Fruit fly (Drosophila melanogaster) whole organism, embryonic: ENCODE measurements around the gene CG34148.

Experiments used
- Aef1 ChIP-seq: fragments of 200-800 bp; sonication (Bioruptor generic); IDR thresholded peaks from 3 replicates; pipeline ENCODE4 v1.3.6; 2022; ENCODE audit warnings: missing biosample characterization, missing genetic modification characterization
- BtbVII ChIP-seq: fragments of 200-800 bp; sonication (Bioruptor generic); optimal IDR thresholded peaks from 3 replicates; lab custom pipeline; 2017; ENCODE audit warnings: missing biosample characterization, mild to moderate bottlenecking, missing genetic modification characterization
- CG11696 ChIP-seq: fragments of 200-800 bp; sonication (Bioruptor generic); IDR thresholded peaks from 2 replicates; pipeline ENCODE4 v1.3.6; 2022; ENCODE audit warnings: missing biosample characterization, missing genetic modification characterization
- CG12236 ChIP-seq: fragments of 200-800 bp; sonication (Bioruptor generic); optimal IDR thresholded peaks from 2 replicates; lab custom pipeline; 2016; ENCODE audit warnings: missing biosample characterization, missing genetic modification characterization
- CG12299 ChIP-seq: fragments of 200-800 bp; sonication (Bioruptor generic); optimal IDR thresholded peaks from 2 replicates; lab custom pipeline; 2018; ENCODE audit warnings: missing biosample characterization, mild to moderate bottlenecking, missing genetic modification characterization
- CG12391 ChIP-seq: fragments of 200-800 bp; sonication (Bioruptor generic); optimal IDR thresholded peaks from 3 replicates; lab custom pipeline; 2018; ENCODE audit warnings: missing biosample characterization, mild to moderate bottlenecking, missing genetic modification characterization, moderate library complexity
- CG13894 ChIP-seq: fragments of 200-800 bp; sonication (Bioruptor generic); optimal IDR thresholded peaks from 3 replicates; lab custom pipeline; 2018; ENCODE audit warnings: missing biosample characterization, mild to moderate bottlenecking, missing genetic modification characterization, moderate library complexity
- CG14860 ChIP-seq: fragments of 200-800 bp; sonication (Bioruptor generic); IDR thresholded peaks from 3 replicates; pipeline ENCODE4 v1.3.6; 2022; ENCODE audit warnings: missing biosample characterization, missing genetic modification characterization; ENCODE audit not compliant: partially characterized antibody
- CG15696 ChIP-seq: fragments of 200-800 bp; sonication (Bioruptor generic); optimal IDR thresholded peaks from 2 replicates; lab custom pipeline; 2019; ENCODE audit warnings: missing biosample characterization, mild to moderate bottlenecking, missing genetic modification characterization, moderate library complexity
- CG16863 ChIP-seq: fragments of 200-800 bp; sonication (Bioruptor generic); optimal IDR thresholded peaks from 3 replicates; lab custom pipeline; 2016; ENCODE audit warnings: missing biosample characterization, missing genetic modification characterization
- CG30431 ChIP-seq: fragments of 200-800 bp; sonication (Bioruptor generic); optimal IDR thresholded peaks from 2 replicates; lab custom pipeline; 2017; ENCODE audit warnings: missing biosample characterization, missing genetic modification characterization
- CG3281 ChIP-seq: fragments of 200-800 bp; sonication (Bioruptor generic); optimal IDR thresholded peaks from 3 replicates; lab custom pipeline; 2017; ENCODE audit warnings: missing biosample characterization, mild to moderate bottlenecking, missing genetic modification characterization
- CG3407 ChIP-seq: fragments of 200-800 bp; sonication (Bioruptor generic); optimal IDR thresholded peaks from 2 replicates; lab custom pipeline; 2018; ENCODE audit warnings: missing biosample characterization, mild to moderate bottlenecking, missing genetic modification characterization
- CG34224 ChIP-seq: fragments of 200-800 bp; sonication (Bioruptor generic); IDR thresholded peaks from 3 replicates; pipeline ENCODE4 v1.3.6; 2022; ENCODE audit warnings: missing biosample characterization, missing genetic modification characterization; ENCODE audit not compliant: partially characterized antibody
- CG43689 ChIP-seq: fragments of 200-800 bp; sonication (Bioruptor generic); IDR thresholded peaks from 2 replicates; pipeline ENCODE4 v1.3.6; 2022; ENCODE audit warnings: missing biosample characterization, missing genetic modification characterization
- CG4820 ChIP-seq: fragments of 200-800 bp; sonication (Bioruptor generic); optimal IDR thresholded peaks from 3 replicates; lab custom pipeline; 2016; ENCODE audit warnings: missing biosample characterization, missing genetic modification characterization
- CG5953 ChIP-seq: fragments of 200-800 bp; sonication (Bioruptor generic); IDR thresholded peaks from 2 replicates; pipeline ENCODE4 v1.3.6; 2022; ENCODE audit warnings: missing biosample characterization, missing genetic modification characterization
- CG6254 ChIP-seq: fragments of 200-800 bp; sonication (Bioruptor generic); optimal IDR thresholded peaks from 3 replicates; lab custom pipeline; 2017; ENCODE audit warnings: mild to moderate bottlenecking, missing biosample characterization, missing genetic modification reagents, missing genetic modification characterization
- CG6654 ChIP-seq: fragments of 200-800 bp; sonication (Bioruptor generic); optimal IDR thresholded peaks from 2 replicates; lab custom pipeline; 2017; ENCODE audit warnings: missing biosample characterization, mild to moderate bottlenecking, missing genetic modification characterization
- CG7839 ChIP-seq: fragments of 200-800 bp; sonication (Bioruptor generic); optimal IDR thresholded peaks from 3 replicates; lab custom pipeline; 2018; ENCODE audit warnings: missing biosample characterization, mild to moderate bottlenecking, missing genetic modification characterization, moderate library complexity
- CG9932 ChIP-seq: fragments of 200-800 bp; sonication (Bioruptor generic); IDR thresholded peaks from 2 replicates; pipeline ENCODE4 v1.3.6; 2022; ENCODE audit warnings: missing biosample characterization, missing genetic modification characterization
- CHES-1-like ChIP-seq: fragments of 200-800 bp; sonication (Bioruptor generic); optimal IDR thresholded peaks from 2 replicates; lab custom pipeline; 2016; ENCODE audit warnings: missing biosample characterization, missing genetic modification characterization
- Camta ChIP-seq: fragments of 200-800 bp; sonication (Bioruptor generic); optimal IDR thresholded peaks from 2 replicates; lab custom pipeline; 2016; ENCODE audit warnings: missing biosample characterization, missing genetic modification characterization
- Dll ChIP-seq: fragments of 200-800 bp; sonication (Bioruptor generic); IDR thresholded peaks from 4 replicates; pipeline ENCODE4 v1.3.6; 2022; ENCODE audit warnings: missing biosample characterization, missing genetic modification characterization; ENCODE audit not compliant: partially characterized antibody
- ERR ChIP-seq: fragments of 200-800 bp; sonication (Bioruptor generic); optimal IDR thresholded peaks from 2 replicates; lab custom pipeline; 2016; ENCODE audit warnings: missing biosample characterization, missing genetic modification characterization
- H2.0 ChIP-seq: fragments of 200-800 bp; sonication (Bioruptor generic); IDR thresholded peaks from 2 replicates; pipeline ENCODE4 v1.3.6; 2022; ENCODE audit warnings: missing biosample characterization, missing genetic modification characterization
- HHEX ChIP-seq: fragments of 200-800 bp; sonication (Bioruptor generic); optimal IDR thresholded peaks from 3 replicates; lab custom pipeline; 2017; ENCODE audit warnings: missing biosample characterization, mild to moderate bottlenecking, missing genetic modification characterization, missing genetic modification reagents
- HLH4C ChIP-seq: fragments of 200-800 bp; sonication (Bioruptor generic); IDR thresholded peaks from 3 replicates; pipeline ENCODE4 v1.3.6; 2022; ENCODE audit warnings: missing biosample characterization, missing genetic modification characterization; ENCODE audit not compliant: partially characterized antibody
- Mes4 ChIP-seq: fragments of 200-800 bp; sonication (Bioruptor generic); optimal IDR thresholded peaks from 2 replicates; lab custom pipeline; 2016; ENCODE audit warnings: missing biosample characterization, missing genetic modification characterization
- NFAT ChIP-seq: fragments of 200-800 bp; sonication (Bioruptor generic); IDR thresholded peaks from 2 replicates; pipeline ENCODE4 v1.3.6; 2022; ENCODE audit warnings: missing biosample characterization, missing genetic modification characterization
- Oli ChIP-seq: fragments of 200-800 bp; sonication (Bioruptor generic); optimal IDR thresholded peaks from 2 replicates; lab custom pipeline; 2018; ENCODE audit warnings: missing biosample characterization, mild to moderate bottlenecking, missing genetic modification characterization, moderate library complexity
- Poxn ChIP-seq: fragments of 200-800 bp; sonication (Bioruptor generic); IDR thresholded peaks from 2 replicates; pipeline ENCODE4 v1.3.6; 2022; ENCODE audit warnings: missing biosample characterization, missing genetic modification characterization
- Sry-δ ChIP-seq: fragments of 200-800 bp; sonication (Bioruptor generic); optimal IDR thresholded peaks from 2 replicates; lab custom pipeline; 2016; ENCODE audit warnings: missing biosample characterization, missing genetic modification characterization
- Taf1 ChIP-seq: fragments of 200-800 bp; sonication (Bioruptor generic); IDR thresholded peaks from 2 replicates; pipeline ENCODE4 v1.3.6; 2022; ENCODE audit warnings: missing biosample characterization, missing genetic modification characterization
- Usf ChIP-seq: fragments of 200-800 bp; sonication (Bioruptor generic); optimal IDR thresholded peaks from 2 replicates; lab custom pipeline; 2017; ENCODE audit warnings: missing genotype, missing biosample characterization, missing genetic modification characterization
- bowl ChIP-seq: fragments of 200-800 bp; sonication (Bioruptor generic); IDR thresholded peaks from 2 replicates; pipeline ENCODE4 v1.3.6; 2022; ENCODE audit warnings: missing biosample characterization, missing genetic modification characterization
- cato ChIP-seq: fragments of 200-800 bp; sonication (Bioruptor generic); optimal IDR thresholded peaks from 2 replicates; lab custom pipeline; 2016; ENCODE audit warnings: missing biosample characterization, missing genetic modification characterization, borderline replicate concordance
- ci ChIP-seq: fragments of 200-800 bp; sonication (Bioruptor generic); IDR thresholded peaks from 3 replicates; pipeline ENCODE4 v1.3.6; 2022; ENCODE audit warnings: missing biosample characterization, missing genetic modification characterization
- crc ChIP-seq: fragments of 200-800 bp; sonication (Bioruptor generic); optimal IDR thresholded peaks from 2 replicates; lab custom pipeline; 2016; ENCODE audit warnings: missing biosample characterization, missing genetic modification characterization
- dimm ChIP-seq: fragments of 200-800 bp; sonication (Bioruptor generic); IDR thresholded peaks from 2 replicates; pipeline ENCODE4 v1.3.6; 2022; ENCODE audit warnings: missing biosample characterization, missing genetic modification characterization
- eyg ChIP-seq: fragments of 200-800 bp; sonication (Bioruptor generic); optimal IDR thresholded peaks from 3 replicates; lab custom pipeline; 2016; ENCODE audit warnings: missing biosample characterization, missing genetic modification characterization
- fu2 ChIP-seq: fragments of 200-800 bp; sonication (Bioruptor generic); optimal IDR thresholded peaks from 2 replicates; lab custom pipeline; 2016; ENCODE audit warnings: missing biosample characterization, missing genetic modification characterization
- gce ChIP-seq: fragments of 200-800 bp; sonication (Bioruptor generic); IDR thresholded peaks from 3 replicates; pipeline ENCODE4 v1.3.6; 2022; ENCODE audit warnings: missing biosample characterization, missing genetic modification characterization
- h ChIP-seq: fragments of >200 bp; optimal IDR thresholded peaks from 2 replicates; lab custom pipeline; 2017
- hb ChIP-seq: fragments of 200-800 bp; sonication (Bioruptor generic); IDR thresholded peaks from 3 replicates; pipeline ENCODE4 v1.3.6; 2022; ENCODE audit warnings: missing biosample characterization, missing genetic modification characterization; ENCODE audit not compliant: partially characterized antibody
- lmd ChIP-seq: fragments of 200-800 bp; sonication (Bioruptor generic); IDR thresholded peaks from 2 replicates; pipeline ENCODE4 v1.3.6; 2022; ENCODE audit warnings: missing biosample characterization, missing genetic modification characterization
- nerfin-1 ChIP-seq: fragments of 200-800 bp; sonication (Bioruptor generic); optimal IDR thresholded peaks from 3 replicates; lab custom pipeline; 2019; ENCODE audit warnings: missing biosample characterization, mild to moderate bottlenecking, missing genetic modification characterization, moderate library complexity
- nmo ChIP-seq: fragments of 200-800 bp; sonication (Bioruptor generic); optimal IDR thresholded peaks from 2 replicates; lab custom pipeline; 2018; ENCODE audit warnings: missing biosample characterization, mild to moderate bottlenecking, missing genetic modification characterization, moderate library complexity
- pho ChIP-seq: fragments of 200-800 bp; sonication (Bioruptor generic); optimal IDR thresholded peaks from 2 replicates; lab custom pipeline; 2016; ENCODE audit warnings: missing biosample characterization, missing genetic modification characterization
- slp2 ChIP-seq: fragments of 200-800 bp; sonication (Bioruptor generic); optimal IDR thresholded peaks from 2 replicates; lab custom pipeline; 2016; ENCODE audit warnings: missing biosample characterization, missing genetic modification characterization
- zfh1 ChIP-seq: fragments of 200-800 bp; sonication (Bioruptor generic); IDR thresholded peaks from 3 replicates; pipeline ENCODE4 v1.3.6; 2022; ENCODE audit warnings: missing biosample characterization, missing genetic modification characterization

The CG34148 gene

DNA sequence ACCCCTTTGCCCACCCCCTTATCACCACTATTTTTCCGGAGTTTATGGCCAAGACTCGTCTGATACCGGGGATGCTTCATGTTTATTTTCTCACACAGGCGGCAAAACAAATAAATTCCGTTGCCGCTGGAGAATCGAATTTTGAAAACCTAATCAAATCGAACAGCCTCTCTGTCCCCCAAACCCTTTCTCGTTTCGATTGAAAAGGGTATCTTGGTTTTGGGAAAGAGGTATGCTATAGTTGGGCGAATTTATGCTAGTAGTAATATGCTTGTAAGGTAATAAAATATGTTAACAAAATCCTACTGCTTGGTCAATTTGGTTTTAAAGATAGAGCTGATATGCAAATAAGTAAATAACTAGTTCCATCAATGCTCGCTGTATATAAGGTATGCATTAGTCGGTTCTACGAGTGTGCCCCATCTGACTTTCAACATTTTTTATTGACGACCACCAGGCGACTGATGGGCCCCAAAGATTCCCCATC, 50.4 kb downstream of the CG34148 start (continued):
- TF ChIP-seq CG12299 (tag; lab: Kevin White, UChicago) (no peak), H2.0 (GFP tag; lab: Robert Waterston, UW) (peak; percentile 78), Sry-δ (peak; percentile 14), fu2 (GFP tag; lab: Kevin White, UChicago) (no peak), hb (GFP tag; lab: Robert Waterston, UW) (peak; percentile 56; the same call in 1 of the 3 replicates), NFAT (GFP tag; lab: Robert Waterston, UW) (no peak), CG9932 (GFP tag; lab: Robert Waterston, UW) (no peak), Aef1 (GFP tag; lab: Robert Waterston, UW) (no peak), h (lab: Kevin White, UChicago) (no peak), Poxn (GFP tag; lab: Robert Waterston, UW) (no peak), pho (GFP tag; lab: Kevin White, UChicago) (no peak), HHEX (GFP tag; lab: Kevin White, UChicago) (no peak), CG12236 (peak; percentile 71), nmo (peak; percentile 90), CG5953 (GFP tag; lab: Robert Waterston, UW) (0 out of 2 replicates have a peak, but pooled peaks have one; percentile 13), Taf1 (GFP tag; lab: Robert Waterston, UW) (no peak), Dll (GFP tag; lab: Robert Waterston, UW) (0 out of 4 replicates have a peak, but pooled peaks have one; percentile 36), bowl (GFP tag; lab: Robert Waterston, UW) (no peak), crc (GFP tag; lab: Kevin White, UChicago) (peak; percentile 57), CG34224 (GFP tag; lab: Robert Waterston, UW) (no peak), CG30431 (GFP tag; lab: Kevin White, UChicago) (peak; percentile 67), nerfin-1 (tag; lab: Kevin White, UChicago) (peak; percentile 76), cato (peak; percentile 71), Camta (peak; percentile 63), CG13894 (no peak), CG4820 (peak; percentile 78), CG16863 (GFP tag; lab: Kevin White, UChicago) (peak; percentile 90), CG6654 (GFP tag; lab: Kevin White, UChicago) (peak; percentile 12), zfh1 (GFP tag; lab: Robert Waterston, UW) (peak; percentile 90), CG7839 (peak; percentile 80), Usf (GFP tag; lab: Kevin White, UChicago) (peak; percentile 60), CG3281 (GFP tag; lab: Kevin White, UChicago) (no peak), CG12391 (peak; percentile 83), CG43689 (no peak), CG14860 (GFP tag; lab: Robert Waterston, UW) (peak; percentile 42; the same call in 1 of the 3 replicates), CG11696 (GFP tag; lab: Robert Waterston, UW) (peak; percentile 37; the same call in 1 of the 2 replicates), Mes4 (GFP tag; lab: Kevin White, UChicago) (peak; percentile 85), ci (GFP tag; lab: Robert Waterston, UW) (peak; percentile 95), CG3407 (peak; percentile 50), gce (GFP tag; lab: Robert Waterston, UW) (peak; percentile 79; the same call in 2 of the 3 replicates), eyg (GFP tag; lab: Kevin White, UChicago) (peak; percentile 21), CG15696 (tag; lab: Kevin White, UChicago) (peak; percentile 63), ERR (GFP tag; lab: Kevin White, UChicago) (peak; percentile 10), lmd (peak; percentile 77), BtbVII (GFP tag; lab: Kevin White, UChicago) (no peak), HLH4C (GFP tag; lab: Robert Waterston, UW) (peak; percentile 72), Oli (tag; lab: Kevin White, UChicago) (peak; percentile 82), CHES-1-like (GFP tag; lab: Kevin White, UChicago) (peak; percentile 55), CG6254 (GFP tag; lab: Kevin White, UChicago) (peak; percentile 69), slp2 (GFP tag; lab: Kevin White, UChicago) (peak; percentile 60), dimm (GFP tag; lab: Robert Waterston, UW) (peak; percentile 53)
